Worm (Caenorhabditis elegans) whole organism, young adult: ENCODE data around the gene T12E12.6.

Experiments
- B0261.1 ChIP-seq: sonication (generic microtip); optimal IDR thresholded peaks from 2 replicates; lab custom pipeline; 2016; ENCODE audit warnings: mild to moderate bottlenecking, missing genetic modification characterization, moderate library complexity, missing compliant biosample characterization
- D2030.7 ChIP-seq: fragments of 200-800 bp; sonication (Bioruptor generic); IDR thresholded peaks from 2 replicates; pipeline ENCODE4 v1.3.6; 2022; ENCODE audit warnings: missing genetic modification reagents, missing genetic modification characterization, missing compliant biosample characterization
- F23B12.7 ChIP-seq: sonication (generic microtip); optimal IDR thresholded peaks from 2 replicates; lab custom pipeline; 2017; ENCODE audit warnings: missing genetic modification characterization, mild to moderate bottlenecking, missing compliant biosample characterization, antibody characterized with exemption, moderate library complexity; ENCODE audit not compliant: insufficient read depth
- F33H1.4 ChIP-seq: fragments of 200-800 bp; sonication (Bioruptor generic); IDR thresholded peaks from 2 replicates; pipeline ENCODE4 v1.3.6; 2022; ENCODE audit warnings: missing genetic modification reagents, missing genetic modification characterization, missing compliant biosample characterization
- F39B2.1 ChIP-seq: fragments of 200-800 bp; sonication (Bioruptor generic); IDR thresholded peaks from 2 replicates; pipeline ENCODE4 v1.3.6; 2022; ENCODE audit warnings: missing genetic modification reagents, missing genetic modification characterization, missing compliant biosample characterization
- F55B11.4 ChIP-seq: sonication (generic microtip); optimal IDR thresholded peaks from 2 replicates; lab custom pipeline; 2016; ENCODE audit warnings: missing compliant biosample characterization, missing genetic modification characterization, borderline replicate concordance; ENCODE audit not compliant: insufficient read depth
- F57C9.4 ChIP-seq: sonication (generic microtip); optimal IDR thresholded peaks from 2 replicates; lab custom pipeline; 2017; ENCODE audit warnings: mild to moderate bottlenecking, missing genetic modification characterization, missing compliant biosample characterization
- K11D2.4 ChIP-seq: fragments of 200-800 bp; sonication (Bioruptor generic); IDR thresholded peaks from 2 replicates; pipeline ENCODE4 v1.3.6; 2022; ENCODE audit warnings: missing genetic modification reagents, missing genetic modification characterization, missing compliant biosample characterization
- K12H6.12 ChIP-seq: fragments of 200-800 bp; sonication (Bioruptor generic); optimal IDR thresholded peaks from 2 replicates; lab custom pipeline; 2018; ENCODE audit warnings: mild to moderate bottlenecking, missing genetic modification characterization, missing compliant biosample characterization
- Y53F4B.3 ChIP-seq: fragments of 200-800 bp; sonication (Bioruptor generic); IDR thresholded peaks from 2 replicates; pipeline ENCODE4 v1.3.6; 2022; ENCODE audit warnings: missing genetic modification reagents, missing genetic modification characterization, missing compliant biosample characterization
- ama-1 ChIP-seq, 3 experiments: fragments of 150-350 bp in 1 of 3; sonication (generic microtip) in 2 of 3; optimal IDR thresholded peaks; 2 replicates each; lab custom pipeline; 2014 to 2018; ENCODE audit warnings: missing biosample characterization in 2 of 3, missing genetic modification characterization in 2 of 3, missing genetic modification reagents in 2 of 3
- attf-6 ChIP-seq: fragments of 200-800 bp; sonication (Bioruptor generic); IDR thresholded peaks from 2 replicates; pipeline ENCODE4 v1.3.6; 2022; ENCODE audit warnings: missing genetic modification reagents, missing genetic modification characterization, missing compliant biosample characterization
- ccch-3 ChIP-seq: fragments of 200-800 bp; sonication (Bioruptor generic); optimal IDR thresholded peaks from 2 replicates; lab custom pipeline; 2018; ENCODE audit warnings: mild to moderate bottlenecking, missing genetic modification characterization, missing compliant biosample characterization
- cebp-1 ChIP-seq, 2 experiments: fragments of 200-800 bp in 1 of 2; sonication (Bioruptor generic) in 1 of 2; sonication (generic microtip) in 1 of 2; IDR thresholded peaks in 1 of 2; optimal IDR thresholded peaks in 1 of 2; 2 replicates each; pipeline versions ENCODE4 v1.3.6 to Lab custom; 2017 to 2022; ENCODE audit warnings: missing compliant biosample characterization in 2 of 2, missing genetic modification characterization in 2 of 2, mild to moderate bottlenecking in 1 of 2, missing genetic modification reagents in 1 of 2, moderate library complexity in 1 of 2
- cebp-2 ChIP-seq: fragments of 200-800 bp; sonication (Bioruptor generic); IDR thresholded peaks from 2 replicates; pipeline ENCODE4 v1.3.6; 2022; ENCODE audit warnings: missing genetic modification characterization, missing compliant biosample characterization
- ceh-27 ChIP-seq: fragments of 200-800 bp; sonication (Bioruptor generic); optimal IDR thresholded peaks from 2 replicates; lab custom pipeline; 2018; ENCODE audit warnings: mild to moderate bottlenecking, missing genetic modification characterization, moderate library complexity, missing compliant biosample characterization
- chd-7 ChIP-seq: sonication (generic microtip); optimal IDR thresholded peaks from 2 replicates; lab custom pipeline; 2016; ENCODE audit warnings: mild to moderate bottlenecking, missing genetic modification characterization, moderate library complexity, missing compliant biosample characterization
- dox-1 ChIP-seq: fragments of 200-800 bp; sonication (Bioruptor generic); IDR thresholded peaks from 2 replicates; pipeline ENCODE4 v1.3.6; 2022; ENCODE audit warnings: missing genetic modification reagents, missing genetic modification characterization, missing compliant biosample characterization
- egrh-3 ChIP-seq: fragments of 200-800 bp; sonication (Bioruptor generic); IDR thresholded peaks from 2 replicates; pipeline ENCODE4 v1.3.6; 2022; ENCODE audit warnings: missing genetic modification reagents, missing genetic modification characterization, missing compliant biosample characterization
- ekl-4 ChIP-seq: fragments of 200-800 bp; sonication (Bioruptor generic); IDR thresholded peaks from 2 replicates; pipeline ENCODE4 v1.3.6; 2022; ENCODE audit warnings: missing genetic modification reagents, missing genetic modification characterization, missing compliant biosample characterization
- gei-17 ChIP-seq: fragments of 200-800 bp; sonication (Bioruptor generic); optimal IDR thresholded peaks from 2 replicates; lab custom pipeline; 2018; ENCODE audit warnings: mild to moderate bottlenecking, missing genetic modification characterization, missing compliant biosample characterization
- hmg-1.2 ChIP-seq: fragments of 200-800 bp; sonication (Bioruptor generic); IDR thresholded peaks from 2 replicates; pipeline ENCODE4 v1.3.6; 2022; ENCODE audit warnings: missing genetic modification reagents, missing genetic modification characterization, missing compliant biosample characterization
- hsf-1 ChIP-seq: fragments of 200-800 bp; sonication (Bioruptor generic); IDR thresholded peaks from 2 replicates; pipeline ENCODE4 v1.3.6; 2022; ENCODE audit warnings: missing genetic modification reagents, missing genetic modification characterization, missing compliant biosample characterization
- lag-1 ChIP-seq: fragments of 200-800 bp; sonication (Bioruptor generic); IDR thresholded peaks from 2 replicates; pipeline ENCODE4 v1.3.6; 2022; ENCODE audit warnings: missing genetic modification reagents, missing genetic modification characterization, missing compliant biosample characterization
- let-607 ChIP-seq, 2 experiments: fragments of 200-800 bp in 1 of 2; sonication (Bioruptor generic) in 1 of 2; sonication (generic microtip) in 1 of 2; optimal IDR thresholded peaks; 2 replicates each; lab custom pipeline; 2016 to 2018; ENCODE audit warnings: mild to moderate bottlenecking in 2 of 2, missing compliant biosample characterization in 2 of 2, missing genetic modification characterization in 2 of 2, moderate library complexity in 2 of 2, missing genotype in 1 of 2
- lin-35 ChIP-seq, 3 experiments: fragments of 150-350 bp in 2 of 3; sonication (generic microtip) in 1 of 3; optimal IDR thresholded peaks; 2 replicates each; lab custom pipeline; 2014 to 2018; ENCODE audit warnings: missing biosample characterization in 3 of 3, missing genetic modification characterization in 3 of 3, missing genetic modification reagents in 3 of 3
- lin-40 ChIP-seq: sonication (generic microtip); optimal IDR thresholded peaks from 2 replicates; lab custom pipeline; 2016; ENCODE audit warnings: missing genetic modification characterization, mild to moderate bottlenecking, missing compliant biosample characterization, missing genotype, missing genetic modification reagents
- lir-1 ChIP-seq: fragments of 200-800 bp; sonication (Bioruptor generic); conservative IDR thresholded peaks from 2 replicates; pipeline ENCODE4 v1.3.6; 2022; ENCODE audit warnings: missing genetic modification reagents, missing genetic modification characterization, missing compliant biosample characterization
- mel-28 ChIP-seq: sonication (generic microtip); optimal IDR thresholded peaks from 2 replicates; lab custom pipeline; 2016; ENCODE audit warnings: borderline replicate concordance, mild to moderate bottlenecking, missing genetic modification characterization, missing compliant biosample characterization
- mes-4 ChIP-seq: sonication (generic microtip); optimal IDR thresholded peaks from 2 replicates; lab custom pipeline; 2016; ENCODE audit warnings: missing genotype, missing genetic modification characterization, missing compliant biosample characterization
- nfya-1 ChIP-seq: sonication (generic microtip); optimal IDR thresholded peaks from 2 replicates; lab custom pipeline; 2017; ENCODE audit warnings: antibody characterized with exemption, missing compliant biosample characterization, missing genetic modification characterization, borderline replicate concordance; ENCODE audit not compliant: insufficient read depth
- nhr-90 ChIP-seq: sonication (generic microtip); optimal IDR thresholded peaks from 2 replicates; lab custom pipeline; 2016; ENCODE audit warnings: missing genotype, mild to moderate bottlenecking, missing genetic modification characterization, missing compliant biosample characterization
- rcor-1 ChIP-seq: fragments of 200-800 bp; sonication (Bioruptor generic); IDR thresholded peaks from 2 replicates; pipeline ENCODE4 v1.3.6; 2022; ENCODE audit warnings: missing genetic modification reagents, missing genetic modification characterization, missing compliant biosample characterization
- rpc-1 ChIP-seq, 2 experiments: fragments of 150-350 bp in 1 of 2; sonication (generic microtip) in 1 of 2; optimal IDR thresholded peaks; 2 replicates each; lab custom pipeline; 2014 to 2018; ENCODE audit warnings: missing biosample characterization in 1 of 2, missing genetic modification characterization in 1 of 2, missing genetic modification reagents in 1 of 2, missing genotype in 1 of 2
- snpc-3.4 ChIP-seq: sonication (generic microtip); optimal IDR thresholded peaks from 2 replicates; lab custom pipeline; 2017; ENCODE audit warnings: missing genetic modification characterization, mild to moderate bottlenecking, missing compliant biosample characterization, antibody characterized with exemption, moderate library complexity, missing genotype, missing genetic modification reagents
- somi-1 ChIP-seq: fragments of 200-800 bp; sonication (Bioruptor generic); optimal IDR thresholded peaks from 2 replicates; lab custom pipeline; 2018; ENCODE audit warnings: mild to moderate bottlenecking, missing genetic modification characterization, missing compliant biosample characterization
- unc-130 ChIP-seq: sonication (generic microtip); optimal IDR thresholded peaks from 2 replicates; lab custom pipeline; 2016; ENCODE audit warnings: missing genetic modification reagents, missing genetic modification characterization, missing compliant biosample characterization
- zfh-2 ChIP-seq: fragments of 200-800 bp; sonication (Bioruptor generic); conservative IDR thresholded peaks from 2 replicates; pipeline ENCODE4 v1.3.6; 2022; ENCODE audit warnings: missing genetic modification reagents, missing genetic modification characterization, missing compliant biosample characterization
- zim-3 ChIP-seq: sonication (generic microtip); optimal IDR thresholded peaks from 2 replicates; lab custom pipeline; 2017; ENCODE audit warnings: mild to moderate bottlenecking, missing genetic modification characterization, moderate library complexity, missing compliant biosample characterization
- ztf-22 ChIP-seq: fragments of 200-800 bp; sonication (Bioruptor generic); optimal IDR thresholded peaks from 2 replicates; lab custom pipeline; 2018; ENCODE audit warnings: mild to moderate bottlenecking, missing genetic modification characterization, moderate library complexity, missing compliant biosample characterization
- ztf-26 ChIP-seq: sonication (generic microtip); optimal IDR thresholded peaks from 2 replicates; lab custom pipeline; 2017; ENCODE audit warnings: missing genetic modification characterization, missing compliant biosample characterization
- ztf-28 ChIP-seq: fragments of 200-800 bp; sonication (Bioruptor generic); IDR thresholded peaks from 2 replicates; pipeline ENCODE4 v1.3.6; 2022; ENCODE audit warnings: missing genetic modification reagents, missing genetic modification characterization, missing compliant biosample characterization

Gene T12E12.6

DNA sequence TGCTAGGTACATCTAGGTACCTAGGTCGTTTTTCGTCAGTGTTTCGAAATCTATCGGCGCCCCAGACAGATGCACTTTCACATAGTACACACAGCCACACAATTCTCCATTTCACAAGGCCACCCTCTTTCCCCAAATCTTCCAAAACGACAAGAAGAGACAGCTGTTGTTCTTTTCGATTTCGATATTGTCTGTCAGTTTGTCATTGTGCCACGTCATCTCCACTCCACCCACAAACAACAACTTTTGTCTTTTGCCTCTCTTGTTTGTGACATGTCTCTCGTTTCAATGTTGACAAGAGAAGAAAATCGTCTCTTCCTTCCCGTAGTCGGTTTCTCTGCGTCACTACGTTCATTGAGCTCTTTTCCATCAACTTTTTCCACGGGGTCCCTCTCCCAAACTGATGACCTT is 19.9 kb upstream of the T12E12.6 start:
- TF ChIP-seq somi-1 (peak; percentile 64), lin-40 (tag; lab: Kevin White, UChicago) (peak; percentile 42), cebp-1 (GFP tag; IDR thresholded peaks at IDR 0.05; lab: Robert Waterston, UW) (no peak), cebp-1 (tag; optimal IDR thresholded peaks at IDR 0.05; lab: Kevin White, UChicago) (peak; percentile 67), dox-1 (GFP tag; lab: Robert Waterston, UW) (peak; percentile 20; the same call in 1 of the 2 replicates), rpc-1 (optimal IDR thresholded peaks at IDR 0.05; lab: Kevin White, UChicago) (no peak), rpc-1 (tag; optimal IDR thresholded peaks at IDR 0.05; lab: Kevin White, UChicago) (no peak), zfh-2 (peak; percentile 50; the same call in 1 of the 2 replicates), F55B11.4 (tag; lab: Kevin White, UChicago) (no peak), lag-1 (GFP tag; lab: Robert Waterston, UW) (no peak), K12H6.12 (peak; percentile 72), F23B12.7 (tag; lab: Kevin White, UChicago) (no peak), K11D2.4 (peak; percentile 33; the same call in 1 of the 2 replicates)
- TF ChIP-seq, all 124 proteins: peak for 7

DNA sequence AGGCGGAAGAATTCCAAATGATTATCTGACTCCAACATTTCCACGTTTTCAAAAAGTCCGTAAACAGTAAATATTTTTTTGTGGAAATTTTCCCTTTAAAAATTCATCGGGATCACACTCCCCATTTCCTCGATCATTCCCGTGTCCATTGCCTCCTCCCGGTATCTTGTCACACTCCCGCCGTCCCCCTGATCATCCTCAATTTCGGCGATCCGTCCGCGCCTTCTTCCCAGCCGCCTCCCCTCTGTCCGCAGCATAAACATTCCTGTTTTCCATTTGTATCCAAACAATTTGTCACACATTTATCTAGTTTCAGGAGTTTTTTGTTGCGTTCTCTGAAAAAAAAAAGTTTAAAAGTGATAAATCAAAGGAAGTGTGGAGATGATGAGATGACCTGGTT is 19.0 kb upstream of the T12E12.6 start:
- TF ChIP-seq nhr-90 (tag; lab: Kevin White, UChicago), result no peak
- TF ChIP-seq zfh-2, result peak; percentile 72; the same call in 1 of the 2 replicates
- 0 out of 2 replicates have a peak, but pooled peaks have one; percentile 6 for TF ChIP-seq hmg-1.2 (GFP tag; lab: Robert Waterston, UW)
- TF ChIP-seq lir-1 (GFP tag; lab: Robert Waterston, UW), result 0 out of 2 replicates have a peak, but pooled peaks have one; percentile 9
- no peak for TF ChIP-seq B0261.1

DNA sequence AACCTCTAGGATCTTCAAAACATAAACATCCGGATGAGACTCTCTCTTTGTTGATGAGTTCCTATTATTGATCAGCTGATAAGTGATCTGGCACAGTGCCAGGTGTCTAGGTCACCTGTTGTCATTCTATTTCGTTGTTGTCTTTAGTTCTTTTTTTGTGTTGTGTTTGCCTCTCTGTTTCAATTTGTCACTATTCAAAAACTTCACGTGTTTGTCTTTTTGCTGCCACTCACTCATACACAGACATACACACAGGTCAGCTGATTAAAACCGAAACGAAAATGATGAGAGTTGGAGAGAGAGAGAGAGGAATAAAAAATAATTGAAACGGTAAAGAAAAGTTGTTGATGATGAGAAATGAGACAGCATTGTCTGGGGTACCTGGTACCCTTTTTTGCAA is 17.2 kb upstream of the T12E12.6 start:
- TF ChIP-seq ztf-28 (GFP tag; lab: Robert Waterston, UW), result no peak
- no peak for TF ChIP-seq snpc-3.4 (tag; lab: Kevin White, UChicago)
- TF ChIP-seq lin-35 (GFP tag; optimal IDR thresholded peaks at IDR 0.05; lab: Kevin White, UChicago), result peak in 1 of 3 experiments; percentile 2
- TF ChIP-seq F33H1.4 (GFP tag; lab: Robert Waterston, UW), result no peak
- TF ChIP-seq F55B11.4 (tag; lab: Kevin White, UChicago), result no peak
- TF ChIP-seq cebp-1 (GFP tag; IDR thresholded peaks at IDR 0.05; lab: Robert Waterston, UW), result peak; percentile 60
- peak; percentile 79 for TF ChIP-seq cebp-1 (tag; optimal IDR thresholded peaks at IDR 0.05; lab: Kevin White, UChicago)
- TF ChIP-seq let-607 (tag; optimal IDR thresholded peaks at IDR 0.05; lab: Kevin White, UChicago), result peak; percentile 91 to 95
- no peak for TF ChIP-seq egrh-3 (GFP tag; lab: Robert Waterston, UW)
- TF ChIP-seq mel-28 (tag; lab: Kevin White, UChicago), result no peak
- no peak for TF ChIP-seq Y53F4B.3 (GFP tag; lab: Robert Waterston, UW)
- peak; percentile 92 for TF ChIP-seq chd-7 (tag; lab: Kevin White, UChicago)
- no peak for TF ChIP-seq unc-130 (GFP tag; lab: Kevin White, UChicago)
- peak; percentile 83 for TF ChIP-seq ztf-26 (tag; lab: Kevin White, UChicago)
- no peak for TF ChIP-seq rcor-1 (GFP tag; lab: Robert Waterston, UW)
- 0 out of 2 replicates have a peak, but pooled peaks have one; percentile 35 for TF ChIP-seq ekl-4 (GFP tag; lab: Robert Waterston, UW)
- TF ChIP-seq ccch-3 (GFP tag; lab: Kevin White, UChicago), result no peak
- TF ChIP-seq attf-6 (GFP tag; lab: Robert Waterston, UW), result no peak
- TF ChIP-seq D2030.7, result no peak
- peak; percentile 80 for TF ChIP-seq K11D2.4
- no peak for TF ChIP-seq gei-17 (GFP tag; lab: Kevin White, UChicago)
- no peak for TF ChIP-seq zim-3
- TF ChIP-seq cebp-2 (GFP tag; lab: Robert Waterston, UW), result no peak
- no peak for TF ChIP-seq mes-4 (tag; lab: Kevin White, UChicago)
- no peak for TF ChIP-seq F39B2.1 (GFP tag; lab: Robert Waterston, UW)
- peak; percentile 20; the same call in 1 of the 2 replicates for TF ChIP-seq hmg-1.2 (GFP tag; lab: Robert Waterston, UW)
- peak; percentile 95 for TF ChIP-seq ztf-22
- TF ChIP-seq F57C9.4 (tag; lab: Kevin White, UChicago), result no peak
- 0 out of 2 replicates have a peak, but pooled peaks have one; percentile 28 for TF ChIP-seq hsf-1 (GFP tag; lab: Robert Waterston, UW)
- TF ChIP-seq ceh-27, result peak; percentile 76
- TF ChIP-seq nfya-1 (tag; lab: Kevin White, UChicago), result no peak
- TF ChIP-seq ama-1 (optimal IDR thresholded peaks at IDR 0.05; lab: Kevin White, UChicago), result no peak
- no peak for TF ChIP-seq ama-1 (GFP tag; optimal IDR thresholded peaks at IDR 0.05; lab: Kevin White, UChicago)
